Fruit fly (Drosophila melanogaster) whole organism, embryonic: ENCODE results near the gene alien.

Source experiments
- Blimp-1 ChIP-seq: fragments of 200-800 bp; sonication (Bioruptor generic); optimal IDR thresholded peaks from 3 replicates; lab custom pipeline; 2018; ENCODE audit warnings: missing biosample characterization, missing genetic modification characterization, mild to moderate bottlenecking, moderate library complexity, missing genetic modification reagents
- CG10209 ChIP-seq: fragments of 200-800 bp; sonication (Bioruptor generic); optimal IDR thresholded peaks from 3 replicates; lab custom pipeline; 2017; ENCODE audit warnings: missing biosample characterization, mild to moderate bottlenecking, missing genetic modification characterization, missing genetic modification reagents
- CG11695 ChIP-seq: fragments of 200-800 bp; sonication (Bioruptor generic); IDR thresholded peaks from 3 replicates; pipeline ENCODE4 v1.3.6; 2022; ENCODE audit warnings: missing biosample characterization, missing genetic modification characterization
- CG11696 ChIP-seq: fragments of 200-800 bp; sonication (Bioruptor generic); IDR thresholded peaks from 2 replicates; pipeline ENCODE4 v1.3.6; 2022; ENCODE audit warnings: missing biosample characterization, missing genetic modification characterization
- CG11723 ChIP-seq: fragments of 200-800 bp; sonication (Bioruptor generic); optimal IDR thresholded peaks from 2 replicates; lab custom pipeline; 2017; ENCODE audit warnings: missing biosample characterization, mild to moderate bottlenecking, missing genetic modification characterization
- CG14965 ChIP-seq: fragments of 200-800 bp; sonication (Bioruptor generic); optimal IDR thresholded peaks from 2 replicates; lab custom pipeline; 2016; ENCODE audit warnings: missing biosample characterization, missing genetic modification characterization, borderline replicate concordance
- CG17186 ChIP-seq: fragments of 200-800 bp; sonication (Bioruptor generic); optimal IDR thresholded peaks from 3 replicates; lab custom pipeline; 2017; ENCODE audit warnings: missing biosample characterization, missing genetic modification reagents, missing genetic modification characterization
- CG2875 ChIP-seq: fragments of 200-800 bp; sonication (Bioruptor generic); optimal IDR thresholded peaks from 2 replicates; lab custom pipeline; 2017; ENCODE audit warnings: missing biosample characterization, mild to moderate bottlenecking, missing genetic modification characterization, missing genetic modification reagents
- CG31224 ChIP-seq: fragments of 200-800 bp; sonication (Bioruptor generic); IDR thresholded peaks from 2 replicates; pipeline ENCODE4 v1.3.6; 2022; ENCODE audit warnings: missing biosample characterization, missing genetic modification characterization
- CG33557 ChIP-seq: fragments of 200-800 bp; sonication (Bioruptor generic); optimal IDR thresholded peaks from 2 replicates; lab custom pipeline; 2019; ENCODE audit warnings: missing biosample characterization, mild to moderate bottlenecking, missing genetic modification characterization, moderate library complexity
- CG3407 ChIP-seq: fragments of 200-800 bp; sonication (Bioruptor generic); optimal IDR thresholded peaks from 2 replicates; lab custom pipeline; 2018; ENCODE audit warnings: missing biosample characterization, mild to moderate bottlenecking, missing genetic modification characterization
- CG7839 ChIP-seq: fragments of 200-800 bp; sonication (Bioruptor generic); optimal IDR thresholded peaks from 3 replicates; lab custom pipeline; 2018; ENCODE audit warnings: missing biosample characterization, mild to moderate bottlenecking, missing genetic modification characterization, moderate library complexity
- CG7987 ChIP-seq: fragments of 200-800 bp; sonication (Bioruptor generic); optimal IDR thresholded peaks from 2 replicates; lab custom pipeline; 2018; ENCODE audit warnings: missing biosample characterization, mild to moderate bottlenecking, missing genetic modification characterization, moderate library complexity
- CG8089 ChIP-seq: fragments of 200-800 bp; sonication (Bioruptor generic); optimal IDR thresholded peaks from 3 replicates; lab custom pipeline; 2016; ENCODE audit warnings: missing biosample characterization, missing genetic modification characterization
- CG9876 ChIP-seq: fragments of 200-800 bp; sonication (Bioruptor generic); optimal IDR thresholded peaks from 2 replicates; lab custom pipeline; 2016; ENCODE audit warnings: missing biosample characterization, missing genetic modification characterization
- CHES-1-like ChIP-seq: fragments of 200-800 bp; sonication (Bioruptor generic); optimal IDR thresholded peaks from 2 replicates; lab custom pipeline; 2016; ENCODE audit warnings: missing biosample characterization, missing genetic modification characterization
- Dad ChIP-seq: fragments of 200-800 bp; sonication (Bioruptor generic); optimal IDR thresholded peaks from 3 replicates; lab custom pipeline; 2016; ENCODE audit warnings: missing biosample characterization, missing genetic modification characterization
- Dll ChIP-seq: fragments of 200-800 bp; sonication (Bioruptor generic); IDR thresholded peaks from 4 replicates; pipeline ENCODE4 v1.3.6; 2022; ENCODE audit warnings: missing biosample characterization, missing genetic modification characterization; ENCODE audit not compliant: partially characterized antibody
- Doc2 ChIP-seq: fragments of 200-800 bp; sonication (Bioruptor generic); IDR thresholded peaks from 2 replicates; pipeline ENCODE4 v1.3.6; 2022; ENCODE audit warnings: missing biosample characterization, missing genetic modification characterization
- Doc3 ChIP-seq: fragments of 200-800 bp; sonication (Bioruptor generic); IDR thresholded peaks from 3 replicates; pipeline ENCODE4 v1.3.6; 2022; ENCODE audit warnings: missing biosample characterization, missing genetic modification characterization; ENCODE audit not compliant: partially characterized antibody
- Drgx ChIP-seq: fragments of 200-800 bp; sonication (Bioruptor generic); IDR thresholded peaks from 2 replicates; pipeline ENCODE4 v1.3.6; 2022; ENCODE audit warnings: missing biosample characterization, missing genetic modification characterization
- E2f2 ChIP-seq: fragments of 200-800 bp; sonication (Bioruptor generic); IDR thresholded peaks from 2 replicates; pipeline ENCODE4 v1.3.6; 2022; ENCODE audit warnings: missing biosample characterization, missing genetic modification characterization
- Fer3 ChIP-seq: fragments of 200-800 bp; sonication (Bioruptor generic); optimal IDR thresholded peaks from 2 replicates; lab custom pipeline; 2018; ENCODE audit warnings: missing biosample characterization, mild to moderate bottlenecking, missing genetic modification characterization, moderate library complexity
- HLH54F ChIP-seq: fragments of 200-800 bp; sonication (Bioruptor generic); optimal IDR thresholded peaks from 3 replicates; lab custom pipeline; 2016; ENCODE audit warnings: missing biosample characterization, missing genetic modification characterization
- Hmx ChIP-seq: fragments of 200-800 bp; sonication (Bioruptor generic); optimal IDR thresholded peaks from 2 replicates; lab custom pipeline; 2016; ENCODE audit warnings: missing biosample characterization, missing genetic modification characterization
- Hr51 ChIP-seq, 2 experiments: fragments of 200-800 bp; sonication (Bioruptor generic); optimal IDR thresholded peaks; 2 replicates in 1 of 2; 3 replicates in 1 of 2; lab custom pipeline; 2016 to 2018; ENCODE audit warnings: missing biosample characterization in 2 of 2, missing genetic modification characterization in 2 of 2, mild to moderate bottlenecking in 1 of 2, moderate library complexity in 1 of 2
- Kr ChIP-seq: fragments of 200-800 bp; sonication (Bioruptor generic); optimal IDR thresholded peaks from 2 replicates; lab custom pipeline; 2017; ENCODE audit warnings: missing biosample characterization, mild to moderate bottlenecking, missing genetic modification characterization
- MBD-R2 ChIP-seq: fragments of 200-800 bp; sonication (Bioruptor generic); IDR thresholded peaks from 2 replicates; pipeline ENCODE4 v1.3.6; 2022; ENCODE audit warnings: missing biosample characterization, missing genetic modification characterization
- Spps ChIP-seq: fragments of 200-800 bp; sonication (Bioruptor generic); optimal IDR thresholded peaks from 2 replicates; lab custom pipeline; 2018; ENCODE audit warnings: missing biosample characterization, mild to moderate bottlenecking, missing genetic modification characterization
- Xrp1 ChIP-seq: fragments of 200-800 bp; sonication (Bioruptor generic); IDR thresholded peaks from 2 replicates; pipeline ENCODE4 v1.3.6; 2022; ENCODE audit warnings: missing biosample characterization, missing genetic modification characterization
- az2 ChIP-seq: fragments of 200-800 bp; sonication (Bioruptor generic); optimal IDR thresholded peaks from 3 replicates; lab custom pipeline; 2016; ENCODE audit warnings: missing biosample characterization, missing genetic modification characterization
- bcd ChIP-seq: fragments of 200-800 bp; sonication (Bioruptor generic); optimal IDR thresholded peaks from 2 replicates; lab custom pipeline; 2017; ENCODE audit warnings: missing biosample characterization, mild to moderate bottlenecking, missing genetic modification characterization
- bowl ChIP-seq: fragments of 200-800 bp; sonication (Bioruptor generic); IDR thresholded peaks from 2 replicates; pipeline ENCODE4 v1.3.6; 2022; ENCODE audit warnings: missing biosample characterization, missing genetic modification characterization
- en ChIP-seq: fragments of 200-800 bp; sonication (Bioruptor generic); optimal IDR thresholded peaks from 2 replicates; lab custom pipeline; 2016; ENCODE audit warnings: missing biosample characterization, missing genetic modification characterization
- fru ChIP-seq: fragments of >200 bp; optimal IDR thresholded peaks from 2 replicates; lab custom pipeline; 2017
- h ChIP-seq: fragments of >200 bp; optimal IDR thresholded peaks from 2 replicates; lab custom pipeline; 2017
- hbn ChIP-seq: fragments of 200-800 bp; sonication (Bioruptor generic); IDR thresholded peaks from 2 replicates; pipeline ENCODE4 v1.3.6; 2022; ENCODE audit warnings: missing biosample characterization, missing genetic modification characterization; ENCODE audit not compliant: partially characterized antibody
- her ChIP-seq: fragments of 200-800 bp; sonication (Bioruptor generic); optimal IDR thresholded peaks from 2 replicates; lab custom pipeline; 2016; ENCODE audit warnings: missing biosample characterization, missing genetic modification characterization
- jigr1 ChIP-seq: fragments of 200-800 bp; sonication (Bioruptor generic); IDR thresholded peaks from 3 replicates; pipeline ENCODE4 v1.3.6; 2022; ENCODE audit warnings: missing biosample characterization, missing genetic modification characterization
- jumu ChIP-seq: fragments of 200-800 bp; sonication (Bioruptor generic); optimal IDR thresholded peaks from 3 replicates; lab custom pipeline; 2016; ENCODE audit warnings: missing biosample characterization, missing genetic modification characterization
- nau ChIP-seq: fragments of 200-800 bp; sonication (Bioruptor generic); optimal IDR thresholded peaks from 3 replicates; lab custom pipeline; 2017; ENCODE audit warnings: missing biosample characterization, mild to moderate bottlenecking, missing genetic modification characterization, missing genetic modification reagents
- pb ChIP-seq: fragments of 200-800 bp; sonication (Bioruptor generic); optimal IDR thresholded peaks from 3 replicates; lab custom pipeline; 2016; ENCODE audit warnings: missing biosample characterization, missing genetic modification characterization
- pnt ChIP-seq: fragments of 200-800 bp; sonication (Bioruptor generic); optimal IDR thresholded peaks from 3 replicates; lab custom pipeline; 2016; ENCODE audit warnings: missing biosample characterization, missing genetic modification characterization
- pros ChIP-seq: fragments of 200-800 bp; sonication (Bioruptor generic); optimal IDR thresholded peaks from 3 replicates; lab custom pipeline; 2019; ENCODE audit warnings: missing biosample characterization, mild to moderate bottlenecking, missing genetic modification characterization, moderate library complexity
- rib ChIP-seq: fragments of 200-800 bp; sonication (Bioruptor generic); IDR thresholded peaks from 2 replicates; pipeline ENCODE4 v1.3.6; 2022; ENCODE audit warnings: missing biosample characterization, missing genetic modification characterization
- trh ChIP-seq: fragments of 200-800 bp; sonication (Bioruptor generic); optimal IDR thresholded peaks from 2 replicates; lab custom pipeline; 2016; ENCODE audit warnings: missing biosample characterization, missing genetic modification characterization
- ttk ChIP-seq: fragments of 200-800 bp; sonication (Bioruptor generic); IDR thresholded peaks from 2 replicates; pipeline ENCODE4 v2.1.2; 2022; ENCODE audit warnings: missing biosample characterization, missing genetic modification characterization
- vnd ChIP-seq: fragments of 200-800 bp; sonication (Bioruptor generic); IDR thresholded peaks from 3 replicates; pipeline ENCODE4 v1.3.6; 2022; ENCODE audit warnings: missing biosample characterization, missing genetic modification characterization; ENCODE audit not compliant: partially characterized antibody
- wdn ChIP-seq: fragments of 200-800 bp; sonication (Bioruptor generic); IDR thresholded peaks from 2 replicates; pipeline ENCODE4 v1.3.6; 2022; ENCODE audit warnings: missing biosample characterization, missing genetic modification characterization
- zen ChIP-seq: fragments of 200-800 bp; sonication (Bioruptor generic); optimal IDR thresholded peaks from 3 replicates; lab custom pipeline; 2018; ENCODE audit warnings: missing biosample characterization, mild to moderate bottlenecking, missing genetic modification characterization, moderate library complexity

alien gene

DNA sequence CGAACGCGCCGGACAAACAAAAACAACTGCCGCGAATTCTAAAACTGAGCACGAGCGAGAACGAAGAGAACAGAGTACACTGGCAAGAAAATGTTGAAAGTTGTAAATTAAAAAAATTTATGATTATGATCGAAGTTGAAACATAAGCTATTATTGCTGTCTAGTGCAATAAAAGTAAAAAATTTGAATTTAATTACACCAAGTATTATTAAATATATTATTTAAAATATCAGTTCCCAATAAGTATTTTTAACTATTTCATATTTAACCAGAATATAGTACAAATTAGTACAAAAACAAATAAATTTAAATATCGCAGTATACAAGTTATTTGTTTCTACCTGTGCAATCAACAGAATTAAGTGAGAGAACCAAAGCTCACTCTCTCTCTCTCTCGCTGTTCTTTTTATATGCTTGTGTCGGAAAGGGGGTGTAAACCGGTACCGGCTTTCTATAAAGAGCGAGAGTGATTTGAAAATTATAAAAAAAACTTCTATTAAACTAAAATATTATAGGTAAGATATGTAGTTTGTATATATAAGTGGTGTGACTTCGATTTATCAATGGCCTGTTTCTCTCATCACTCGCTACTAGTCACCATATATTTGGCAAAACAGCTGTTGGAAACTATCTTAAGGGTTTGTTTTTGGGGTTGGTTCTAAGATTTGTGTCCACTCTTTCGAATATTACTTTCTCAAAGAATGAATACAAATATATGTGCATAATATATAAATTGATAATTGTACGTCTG, 45.8 kb downstream of the alien start, which contains the start of gene C1GalTA (continued):
- TF ChIP-seq en (GFP tag; lab: Kevin White, UChicago) (peak; percentile 17), pros (GFP tag; lab: Kevin White, UChicago) (peak; percentile 90), CG9876 (GFP tag; lab: Kevin White, UChicago) (no peak), Dll (GFP tag; lab: Robert Waterston, UW) (no peak), MBD-R2 (GFP tag; lab: Robert Waterston, UW) (peak; percentile 61; the same call in 1 of the 2 replicates), trh (peak; percentile 91), Kr (GFP tag; lab: Kevin White, UChicago) (peak; percentile 40), E2f2 (GFP tag; lab: Robert Waterston, UW) (peak; percentile 83), CG31224 (GFP tag; lab: Robert Waterston, UW) (peak; percentile 92), wdn (GFP tag; lab: Robert Waterston, UW) (peak; percentile 90), Blimp-1 (peak; percentile 98), Spps (peak; percentile 99), zen (tag; lab: Kevin White, UChicago) (peak; percentile 96), CG11723 (peak; percentile 89), vnd (GFP tag; lab: Robert Waterston, UW) (no peak), nau (GFP tag; lab: Kevin White, UChicago) (peak; percentile 93), bowl (peak; percentile 86), Doc2 (GFP tag; lab: Robert Waterston, UW) (no peak), CG7987 (GFP tag; lab: Kevin White, UChicago) (peak; percentile 83), CG2875 (GFP tag; lab: Kevin White, UChicago) (peak; percentile 96), CG11695 (GFP tag; lab: Robert Waterston, UW) (peak; percentile 99), Xrp1 (GFP tag; lab: Robert Waterston, UW) (peak; percentile 99), rib (GFP tag; lab: Robert Waterston, UW) (peak; percentile 93), CG14965 (GFP tag; lab: Kevin White, UChicago) (no peak), pb (GFP tag; lab: Kevin White, UChicago) (peak; percentile 11), her (GFP tag; lab: Kevin White, UChicago) (peak; percentile 25), jumu (GFP tag; lab: Kevin White, UChicago) (peak; percentile 9), fru (lab: Kevin White, UChicago) (no peak), az2 (GFP tag; lab: Kevin White, UChicago) (peak; percentile 94), Hr51 (GFP tag; optimal IDR thresholded peaks at IDR 0.05; lab: Kevin White, UChicago) (peak; percentile 73 to 99), Hmx (no peak), Dad (GFP tag; lab: Kevin White, UChicago) (peak; percentile 76), Fer3 (peak; percentile 98), Drgx (GFP tag; lab: Robert Waterston, UW) (peak; percentile 97), CG11696 (peak; percentile 90), CHES-1-like (peak; percentile 78), pnt (GFP tag; lab: Kevin White, UChicago) (peak; percentile 53), h (no peak), hbn (no peak), Doc3 (no peak), CG10209 (GFP tag; lab: Kevin White, UChicago) (peak; percentile 97), CG7839 (tag; lab: Kevin White, UChicago) (peak; percentile 99), bcd (GFP tag; lab: Kevin White, UChicago) (peak; percentile 97), CG8089 (GFP tag; lab: Kevin White, UChicago) (peak; percentile 62), HLH54F (peak; percentile 48), jigr1 (peak; percentile 89), CG33557 (GFP tag; lab: Kevin White, UChicago) (peak; percentile 99), CG17186 (GFP tag; lab: Kevin White, UChicago) (peak; percentile 60), CG3407 (GFP tag; lab: Kevin White, UChicago) (peak; percentile 96), ttk (GFP tag; lab: Robert Waterston, UW) (peak; percentile 96)
